Fruit fly (Drosophila melanogaster) whole organism, wandering third instar larva: ENCODE results near the gene CG12684.
A peak's percentile ranks its signal among the peaks of the same experiment; 100 is the strongest.

Experiments used
- Abd-B ChIP-seq: fragments of >200 bp; optimal IDR thresholded peaks from 2 replicates; lab custom pipeline; 2017; ENCODE audit warnings: missing biosample characterization, missing genetic modification characterization
- CG32264 ChIP-seq: fragments of 200-800 bp; sonication (Bioruptor generic); optimal IDR thresholded peaks from 2 replicates; lab custom pipeline; 2016; ENCODE audit warnings: missing biosample characterization, missing genetic modification characterization
- CG9705 ChIP-seq: fragments of 200-800 bp; sonication (Bioruptor generic); optimal IDR thresholded peaks from 2 replicates; lab custom pipeline; 2018; ENCODE audit warnings: missing biosample characterization, mild to moderate bottlenecking, missing genetic modification characterization
- CrebA ChIP-seq: fragments of 200-800 bp; sonication (Bioruptor generic); optimal IDR thresholded peaks from 2 replicates; lab custom pipeline; 2016; ENCODE audit warnings: missing biosample characterization, mild to moderate bottlenecking, missing genetic modification characterization, borderline replicate concordance
- Dfd ChIP-seq: fragments of >200 bp; optimal IDR thresholded peaks from 2 replicates; lab custom pipeline; 2017; ENCODE audit warnings: missing biosample characterization, missing genetic modification characterization
- Dif ChIP-seq: fragments of 200-275, 200-300 bp; sonication (Bioruptor generic); optimal IDR thresholded peaks from 2 replicates; lab custom pipeline; 2018; ENCODE audit warnings: missing biosample characterization, missing genetic modification characterization; ENCODE audit not compliant: partially characterized antibody
- GATAd ChIP-seq: sonication (Bioruptor generic); optimal IDR thresholded peaks from 2 replicates; lab custom pipeline; 2016; ENCODE audit warnings: missing biosample characterization, missing genetic modification characterization
- HLH106 ChIP-seq: fragments of 200-800 bp; optimal IDR thresholded peaks from 3 replicates; lab custom pipeline; 2019; ENCODE audit warnings: missing biosample characterization, mild to moderate bottlenecking, missing genetic modification characterization, moderate library complexity
- Hnf4 ChIP-seq: fragments of 200-800 bp; sonication (Bioruptor generic); optimal IDR thresholded peaks from 2 replicates; lab custom pipeline; 2016; ENCODE audit warnings: missing biosample characterization, mild to moderate bottlenecking, missing genetic modification characterization
- Hr78 ChIP-seq: fragments of >200 bp; optimal IDR thresholded peaks from 2 replicates; lab custom pipeline; 2017; ENCODE audit warnings: missing biosample characterization, missing genetic modification characterization
- Hr83 ChIP-seq: fragments of 200-300 bp; sonication (Bioruptor generic); optimal IDR thresholded peaks from 2 replicates; lab custom pipeline; 2016; ENCODE audit warnings: missing biosample characterization, mild to moderate bottlenecking, missing genetic modification characterization, moderate library complexity; ENCODE audit not compliant: poor library complexity, severe bottlenecking
- Jra ChIP-seq: sonication (Bioruptor generic); optimal IDR thresholded peaks from 2 replicates; lab custom pipeline; 2016; ENCODE audit warnings: missing biosample characterization, missing genetic modification characterization
- Mio ChIP-seq: sonication (Bioruptor generic); optimal IDR thresholded peaks from 2 replicates; lab custom pipeline; 2016; ENCODE audit warnings: missing biosample characterization, missing genetic modification characterization
- Myc ChIP-seq: fragments of >200 bp; optimal IDR thresholded peaks from 2 replicates; lab custom pipeline; 2017
- N ChIP-seq: fragments of >200 bp; optimal IDR thresholded peaks from 2 replicates; lab custom pipeline; 2018; ENCODE audit warnings: missing biosample characterization, missing external identifiers, missing genetic modification characterization
- OdsH ChIP-seq: fragments of 200-800 bp; sonication (Bioruptor generic); optimal IDR thresholded peaks from 2 replicates; lab custom pipeline; 2016; ENCODE audit warnings: missing biosample characterization, mild to moderate bottlenecking, missing genetic modification characterization
- Rel ChIP-seq, 2 experiments: fragments of 200-800 bp; sonication (Bioruptor generic) in 1 of 2; optimal IDR thresholded peaks; 2 replicates in 1 of 2; 3 replicates in 1 of 2; lab custom pipeline; 2016 to 2019; ENCODE audit warnings: mild to moderate bottlenecking in 2 of 2, missing biosample characterization in 2 of 2, missing genetic modification characterization in 2 of 2, moderate library complexity in 1 of 2
- Sp1 ChIP-seq: fragments of 200-800 bp; sonication (Bioruptor generic); optimal IDR thresholded peaks from 3 replicates; lab custom pipeline; 2019; ENCODE audit warnings: missing biosample characterization, mild to moderate bottlenecking, missing genetic modification characterization, moderate library complexity
- Vsx2 ChIP-seq: fragments of 200-300, 225-300 bp; sonication (Bioruptor generic); optimal IDR thresholded peaks from 2 replicates; lab custom pipeline; 2018; ENCODE audit warnings: missing biosample characterization, missing genetic modification characterization; ENCODE audit not compliant: partially characterized antibody
- br ChIP-seq: fragments of 200-800 bp; sonication (Bioruptor generic); optimal IDR thresholded peaks from 2 replicates; lab custom pipeline; 2016; ENCODE audit warnings: missing biosample characterization, missing genetic modification characterization
- brk ChIP-seq: fragments of 200-800 bp; sonication (Bioruptor generic); optimal IDR thresholded peaks from 2 replicates; lab custom pipeline; 2016; ENCODE audit warnings: missing biosample characterization, mild to moderate bottlenecking, missing genetic modification characterization
- dl ChIP-seq, 2 experiments: fragments of 175-275, 200-275 bp in 1 of 2; fragments of 200-275 bp in 1 of 2; sonication (Bioruptor generic); optimal IDR thresholded peaks; lab custom pipeline; 2018; ENCODE audit warnings: mild to moderate bottlenecking in 2 of 2, missing biosample characterization in 2 of 2, missing genetic modification characterization in 2 of 2, moderate library complexity in 2 of 2; ENCODE audit not compliant: partially characterized antibody in 2 of 2, insufficient read depth in 1 of 2
- dmrt93B ChIP-seq: fragments of 200-800 bp; sonication (Bioruptor generic); optimal IDR thresholded peaks from 2 replicates; lab custom pipeline; 2018; ENCODE audit warnings: missing biosample characterization, mild to moderate bottlenecking, missing genetic modification characterization
- dsf ChIP-seq: sonication (Bioruptor generic); optimal IDR thresholded peaks from 2 replicates; lab custom pipeline; 2016; ENCODE audit warnings: missing biosample characterization, missing genetic modification characterization, borderline replicate concordance
- ey ChIP-seq: fragments of 200-800 bp; sonication (Bioruptor generic); optimal IDR thresholded peaks from 2 replicates; lab custom pipeline; 2016; ENCODE audit warnings: missing biosample characterization, missing genetic modification characterization
- foxo ChIP-seq, 2 experiments: fragments of 200-800 bp; sonication (Bioruptor generic); optimal IDR thresholded peaks; 2 replicates in 1 of 2; 3 replicates in 1 of 2; lab custom pipeline; 2016 to 2017; ENCODE audit warnings: missing biosample characterization in 2 of 2, missing genetic modification characterization in 2 of 2
- fru ChIP-seq: fragments of 200-800 bp; sonication (Bioruptor generic); optimal IDR thresholded peaks from 3 replicates; lab custom pipeline; 2016; ENCODE audit warnings: missing biosample characterization, mild to moderate bottlenecking, missing genetic modification characterization
- h ChIP-seq: fragments of 200-800 bp; sonication (Bioruptor generic); optimal IDR thresholded peaks from 3 replicates; lab custom pipeline; 2016; ENCODE audit warnings: missing biosample characterization, mild to moderate bottlenecking, missing genetic modification characterization
- jim ChIP-seq: fragments of 175-275, 200-325 bp; sonication (Bioruptor generic); optimal IDR thresholded peaks from 2 replicates; lab custom pipeline; 2016; ENCODE audit warnings: missing biosample characterization, mild to moderate bottlenecking, missing genetic modification characterization
- lola ChIP-seq: fragments of >200 bp; optimal IDR thresholded peaks from 2 replicates; lab custom pipeline; 2017; ENCODE audit warnings: missing biosample characterization, missing genetic modification characterization
- pan ChIP-seq: fragments of >200 bp; optimal IDR thresholded peaks from 2 replicates; lab custom pipeline; 2017
- psq ChIP-seq: fragments of 200-800 bp; sonication (Bioruptor generic); optimal IDR thresholded peaks from 3 replicates; lab custom pipeline; 2017; ENCODE audit warnings: missing biosample characterization, mild to moderate bottlenecking, missing genetic modification characterization, moderate library complexity
- rgr ChIP-seq: fragments of 200-800 bp; sonication (Bioruptor generic); optimal IDR thresholded peaks from 3 replicates; lab custom pipeline; 2016; ENCODE audit warnings: missing biosample characterization, mild to moderate bottlenecking, missing genetic modification characterization
- sage ChIP-seq: fragments of 200-800 bp; sonication (Bioruptor generic); optimal IDR thresholded peaks from 2 replicates; lab custom pipeline; 2016; ENCODE audit warnings: missing biosample characterization, mild to moderate bottlenecking, missing genetic modification characterization
- sv ChIP-seq: fragments of 200-800 bp; sonication (Bioruptor generic); optimal IDR thresholded peaks from 3 replicates; lab custom pipeline; 2016; ENCODE audit warnings: missing biosample characterization, missing genetic modification characterization
- tai ChIP-seq: sonication (Bioruptor generic); optimal IDR thresholded peaks from 2 replicates; lab custom pipeline; 2016; ENCODE audit warnings: missing biosample characterization, missing genetic modification characterization
- usp ChIP-seq: fragments of >200 bp; optimal IDR thresholded peaks from 2 replicates; lab custom pipeline; 2017; ENCODE audit warnings: missing biosample characterization, missing genetic modification characterization
- woc ChIP-seq: sonication (Bioruptor generic); optimal IDR thresholded peaks from 2 replicates; lab custom pipeline; 2016; ENCODE audit warnings: missing biosample characterization, mild to moderate bottlenecking, missing genetic modification characterization

CG12684 gene

dm6 chrX:4614945-4615344, 43.2 kb upstream of the CG12684 start:
- TF ChIP-seq Myc (lab: Kevin White, UChicago) (no peak), Vsx2 (GFP tag; lab: Kevin White, UChicago) (no peak), foxo (GFP tag; optimal IDR thresholded peaks at IDR 0.05; lab: Kevin White, UChicago) (peak in 1 of 2 experiments; percentile 16), h (GFP tag; lab: Kevin White, UChicago) (peak; percentile 34), dmrt93B (GFP tag; lab: Kevin White, UChicago) (peak; percentile 10)

dm6 chrX:4614325-4614724, 42.6 kb upstream of the CG12684 start:
- peak; percentile 0 for TF ChIP-seq rgr (GFP tag; lab: Kevin White, UChicago)
- peak in 1 of 2 experiments; percentile 47 for TF ChIP-seq foxo (GFP tag; optimal IDR thresholded peaks at IDR 0.05; lab: Kevin White, UChicago)
- TF ChIP-seq h (GFP tag; lab: Kevin White, UChicago) = no peak
- TF ChIP-seq fru (GFP tag; lab: Kevin White, UChicago) = peak; percentile 24

- TF ChIP-seq usp (no peak), dsf (GFP tag; lab: Kevin White, UChicago) (no peak), foxo (GFP tag; optimal IDR thresholded peaks at IDR 0.05; lab: Kevin White, UChicago) (no peak), sage (GFP tag; lab: Kevin White, UChicago) (no peak), Hnf4 (GFP tag; lab: Kevin White, UChicago) (no peak), Vsx2 (GFP tag; lab: Kevin White, UChicago) (no peak), GATAd (GFP tag; lab: Kevin White, UChicago) (no peak), jim (GFP tag; lab: Kevin White, UChicago) (no peak), sv (GFP tag; lab: Kevin White, UChicago) (no peak)
Measured at dm6 chrX:4613613-4614012, 41.9 kb upstream of the CG12684 start.

dm6 chrX:4612454-4612853, 40.7 kb upstream of the CG12684 start:
- TF ChIP-seq Hnf4 (GFP tag; lab: Kevin White, UChicago) = peak; percentile 15
- TF ChIP-seq N (GFP tag; lab: Kevin White, UChicago) = no peak
- no peak for TF ChIP-seq Myc (lab: Kevin White, UChicago)
- peak; percentile 60 for TF ChIP-seq h (GFP tag; lab: Kevin White, UChicago)
- no peak for TF ChIP-seq foxo (GFP tag; optimal IDR thresholded peaks at IDR 0.05; lab: Kevin White, UChicago)
- peak; percentile 2 for TF ChIP-seq CrebA (GFP tag; lab: Kevin White, UChicago)
- TF ChIP-seq Dif (GFP tag; lab: Kevin White, UChicago) = no peak
- no peak for TF ChIP-seq ey (GFP tag; lab: Kevin White, UChicago)
- TF ChIP-seq sage (GFP tag; lab: Kevin White, UChicago) = no peak
- TF ChIP-seq br = no peak
- no peak for TF ChIP-seq Dfd
- TF ChIP-seq Vsx2 (GFP tag; lab: Kevin White, UChicago) = no peak
- no peak for TF ChIP-seq OdsH (GFP tag; lab: Kevin White, UChicago)
- TF ChIP-seq psq (GFP tag; lab: Kevin White, UChicago) = no peak
- no peak for TF ChIP-seq jim (GFP tag; lab: Kevin White, UChicago)
- no peak for TF ChIP-seq woc
- TF ChIP-seq lola = no peak
- peak; percentile 3 for TF ChIP-seq Sp1
- TF ChIP-seq CG9705 (GFP tag; lab: Kevin White, UChicago) = no peak
- no peak for TF ChIP-seq Mio
- TF ChIP-seq dsf (GFP tag; lab: Kevin White, UChicago) = no peak
- peak; percentile 7 for TF ChIP-seq fru (GFP tag; lab: Kevin White, UChicago)
- no peak for TF ChIP-seq rgr (GFP tag; lab: Kevin White, UChicago)
- TF ChIP-seq tai = no peak
- no peak for TF ChIP-seq usp
- no peak for TF ChIP-seq Jra
- no peak for TF ChIP-seq pan (lab: Kevin White, UChicago)
- TF ChIP-seq dmrt93B (GFP tag; lab: Kevin White, UChicago) = no peak
- TF ChIP-seq CG32264 (GFP tag; lab: Kevin White, UChicago) = no peak
- no peak for TF ChIP-seq GATAd (GFP tag; lab: Kevin White, UChicago)
- no peak for TF ChIP-seq Abd-B (GFP tag; lab: Kevin White, UChicago)
- no peak for TF ChIP-seq brk
- TF ChIP-seq HLH106 (tag; lab: Kevin White, UChicago) = no peak
- TF ChIP-seq Hr78 (GFP tag; lab: Kevin White, UChicago) = no peak
- TF ChIP-seq sv (GFP tag; lab: Kevin White, UChicago) = no peak
- TF ChIP-seq dl (GFP tag; optimal IDR thresholded peaks at IDR 0.05; lab: Kevin White, UChicago; ENCODE audit: insufficient read depth in 1 of 2, partially characterized antibody in 2 of 2) = no peak
- TF ChIP-seq Hr83 (GFP tag; lab: Kevin White, UChicago) = no peak
- TF ChIP-seq Rel (GFP tag; optimal IDR thresholded peaks at IDR 0.05; lab: Kevin White, UChicago) = no peak
- peak; percentile 69 for TF ChIP-seq Rel (tag; optimal IDR thresholded peaks at IDR 0.05; lab: Kevin White, UChicago)
